Fruit fly (Drosophila melanogaster): ENCODE results near the gene Acp62F.

DNA sequence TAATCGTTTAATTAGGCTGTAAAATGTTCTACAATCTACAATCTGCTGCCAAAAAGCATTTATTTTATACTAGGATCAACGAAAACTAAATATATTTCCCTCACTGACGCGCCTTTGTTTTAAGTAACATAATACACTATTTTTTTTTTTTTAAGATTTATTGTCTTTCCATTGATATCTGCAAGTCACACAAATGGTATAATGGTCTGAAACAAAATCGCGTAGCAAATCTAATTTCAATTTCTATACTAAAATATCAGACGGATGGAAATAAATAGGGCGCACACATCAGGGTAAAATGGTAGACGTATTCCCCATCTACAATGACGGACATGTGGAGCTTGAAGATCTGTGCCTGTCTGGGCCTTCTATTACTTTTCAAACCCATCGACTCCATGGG lies at the start of gene Acp62F:
- TF ChIP-seq CG8478 (optimal IDR thresholded peaks at IDR 0.05) (no peak), CTCF (optimal IDR thresholded peaks at IDR 0.05) (no peak)
